Worm (Caenorhabditis elegans) whole organism, midembryonic: ENCODE data around the gene F27C8.2.

ENCODE experiments used
- T22C8.4 ChIP-seq: fragments of 200-800 bp; sonication (Bioruptor generic); IDR thresholded peaks from 2 replicates; pipeline ENCODE4 v1.3.6; 2022; ENCODE audit warnings: missing genetic modification characterization, missing compliant biosample characterization
- cog-1 ChIP-seq: sonication (generic microtip); optimal IDR thresholded peaks from 2 replicates; lab custom pipeline; 2016; ENCODE audit warnings: missing genetic modification characterization, missing compliant biosample characterization
- flt-1 ChIP-seq: fragments of 200-800 bp; sonication (Bioruptor generic); IDR thresholded peaks from 2 replicates; pipeline ENCODE4 v1.3.6; 2022; ENCODE audit warnings: missing genetic modification characterization, missing compliant biosample characterization
- klf-2 ChIP-seq: fragments of 200-800 bp; sonication (Bioruptor generic); conservative IDR thresholded peaks from 2 replicates; pipeline ENCODE4 v1.3.6; 2022; ENCODE audit warnings: missing genetic modification reagents, missing genetic modification characterization, missing compliant biosample characterization
- med-1 ChIP-seq: sonication (generic microtip); optimal IDR thresholded peaks from 2 replicates; lab custom pipeline; 2017; ENCODE audit warnings: missing genetic modification characterization, mild to moderate bottlenecking, missing compliant biosample characterization, antibody characterized with exemption, missing genetic modification reagents; ENCODE audit not compliant: insufficient read depth
- ref-1 ChIP-seq: fragments of 200-800 bp; sonication (Bioruptor generic); conservative IDR thresholded peaks from 2 replicates; pipeline ENCODE4 v1.3.6; 2022; ENCODE audit warnings: missing genetic modification reagents, missing genetic modification characterization, missing compliant biosample characterization
- tab-1 ChIP-seq: fragments of 200-800 bp; sonication (Bioruptor generic); IDR thresholded peaks from 2 replicates; pipeline ENCODE4 v1.3.6; 2022; ENCODE audit warnings: missing genetic modification characterization, missing compliant biosample characterization
- ztf-23 ChIP-seq: fragments of 200-800 bp; sonication (Bioruptor generic); IDR thresholded peaks from 2 replicates; pipeline ENCODE4 v1.3.6; 2022; ENCODE audit warnings: missing genetic modification reagents, missing genetic modification characterization, missing compliant biosample characterization
- ztf-29 ChIP-seq: fragments of 200-800 bp; sonication (Bioruptor generic); IDR thresholded peaks from 2 replicates; pipeline ENCODE4 v1.3.6; 2022; ENCODE audit warnings: missing genetic modification reagents, missing genetic modification characterization, missing compliant biosample characterization

Gene F27C8.2

ce11 chrIV:9622272-9622671 lies 26.1 kb downstream of the F27C8.2 start, which contains the start of gene W09C2.7:
TSS of gene W09C2.7 (minus strand) at chrIV:9622372.
- TF ChIP-seq klf-2 (GFP tag; lab: Robert Waterston, UW), result no peak
- no peak for TF ChIP-seq cog-1 (tag; lab: Kevin White, UChicago)
- TF ChIP-seq tab-1 (GFP tag; lab: Robert Waterston, UW), result no peak
- TF ChIP-seq T22C8.4 (GFP tag; lab: Robert Waterston, UW), result no peak
- no peak for TF ChIP-seq ref-1 (GFP tag; lab: Robert Waterston, UW)
- TF ChIP-seq med-1 (GFP tag; lab: Kevin White, UChicago), result no peak
- no peak for TF ChIP-seq flt-1
- TF ChIP-seq ztf-29 (GFP tag; lab: Robert Waterston, UW), result no peak
- no peak for TF ChIP-seq ztf-23 (GFP tag; lab: Robert Waterston, UW)

- TF ChIP-seq T22C8.4 (GFP tag; lab: Robert Waterston, UW) (no peak), flt-1 (no peak), med-1 (GFP tag; lab: Kevin White, UChicago) (no peak), ref-1 (GFP tag; lab: Robert Waterston, UW) (no peak), tab-1 (GFP tag; lab: Robert Waterston, UW) (no peak), ztf-29 (GFP tag; lab: Robert Waterston, UW) (no peak), cog-1 (tag; lab: Kevin White, UChicago) (no peak), ztf-23 (GFP tag; lab: Robert Waterston, UW) (no peak), klf-2 (GFP tag; lab: Robert Waterston, UW) (no peak)
These were observed 27.1 kb downstream of the F27C8.2 start, which contains the start of gene W09C2.9 for ce11 chrIV:9623269-9623668. TSS of gene W09C2.9 (minus strand) at chrIV:9623369.

ce11 chrIV:9624275-9624674 lies 28.1 kb downstream of the F27C8.2 start, which contains the start of gene W09C2.8:
TSS of gene W09C2.8 (minus strand) at chrIV:9624375.
- TF ChIP-seq tab-1 (GFP tag; lab: Robert Waterston, UW) (no peak), klf-2 (GFP tag; lab: Robert Waterston, UW) (no peak), flt-1 (no peak), cog-1 (tag; lab: Kevin White, UChicago) (no peak), med-1 (GFP tag; lab: Kevin White, UChicago) (no peak), ztf-23 (GFP tag; lab: Robert Waterston, UW) (no peak), T22C8.4 (GFP tag; lab: Robert Waterston, UW) (no peak), ztf-29 (GFP tag; lab: Robert Waterston, UW) (no peak), ref-1 (GFP tag; lab: Robert Waterston, UW) (no peak)

- TF ChIP-seq ref-1 (GFP tag; lab: Robert Waterston, UW) (no peak), ztf-23 (GFP tag; lab: Robert Waterston, UW) (no peak), flt-1 (no peak), T22C8.4 (GFP tag; lab: Robert Waterston, UW) (no peak), klf-2 (GFP tag; lab: Robert Waterston, UW) (no peak), tab-1 (GFP tag; lab: Robert Waterston, UW) (no peak), ztf-29 (GFP tag; lab: Robert Waterston, UW) (no peak), cog-1 (tag; lab: Kevin White, UChicago) (no peak)
These were observed 28.8 kb downstream of the F27C8.2 start, which contains the start of gene W09C2.10 for ce11 chrIV:9624977-9625376. TSS of gene W09C2.10 (minus strand) at chrIV:9625077.

- TF ChIP-seq ztf-23 (GFP tag; lab: Robert Waterston, UW), result no peak
- no peak for TF ChIP-seq T22C8.4 (GFP tag; lab: Robert Waterston, UW)
- TF ChIP-seq ref-1 (GFP tag; lab: Robert Waterston, UW), result no peak
These were observed 29.7 kb downstream of the F27C8.2 start for ce11 chrIV:9625829-9626228.

ce11 chrIV:9627033-9627432 lies 30.9 kb downstream of the F27C8.2 start:
- TF ChIP-seq flt-1 (no peak), ztf-29 (GFP tag; lab: Robert Waterston, UW) (no peak), T22C8.4 (GFP tag; lab: Robert Waterston, UW) (no peak), med-1 (GFP tag; lab: Kevin White, UChicago) (no peak), ref-1 (GFP tag; lab: Robert Waterston, UW) (no peak), klf-2 (GFP tag; lab: Robert Waterston, UW) (no peak), ztf-23 (GFP tag; lab: Robert Waterston, UW) (no peak), tab-1 (GFP tag; lab: Robert Waterston, UW) (no peak), cog-1 (tag; lab: Kevin White, UChicago) (no peak)

- TF ChIP-seq cog-1 (tag; lab: Kevin White, UChicago), result no peak
- no peak for TF ChIP-seq ztf-23 (GFP tag; lab: Robert Waterston, UW)
- no peak for TF ChIP-seq med-1 (GFP tag; lab: Kevin White, UChicago)
- no peak for TF ChIP-seq T22C8.4 (GFP tag; lab: Robert Waterston, UW)
- TF ChIP-seq ref-1 (GFP tag; lab: Robert Waterston, UW), result no peak
- TF ChIP-seq tab-1 (GFP tag; lab: Robert Waterston, UW), result no peak
- TF ChIP-seq ztf-29 (GFP tag; lab: Robert Waterston, UW), result no peak
- TF ChIP-seq klf-2 (GFP tag; lab: Robert Waterston, UW), result no peak
- no peak for TF ChIP-seq flt-1
These were observed 35.4 kb downstream of the F27C8.2 start for ce11 chrIV:9631579-9631978.

ce11 chrIV:9632094-9632493 lies 35.9 kb downstream of the F27C8.2 start:
- TF ChIP-seq ref-1 (GFP tag; lab: Robert Waterston, UW), result no peak
- TF ChIP-seq cog-1 (tag; lab: Kevin White, UChicago), result no peak
- TF ChIP-seq klf-2 (GFP tag; lab: Robert Waterston, UW), result no peak
- no peak for TF ChIP-seq ztf-23 (GFP tag; lab: Robert Waterston, UW)
- no peak for TF ChIP-seq tab-1 (GFP tag; lab: Robert Waterston, UW)
- no peak for TF ChIP-seq med-1 (GFP tag; lab: Kevin White, UChicago)
- no peak for TF ChIP-seq flt-1
- no peak for TF ChIP-seq ztf-29 (GFP tag; lab: Robert Waterston, UW)
- TF ChIP-seq T22C8.4 (GFP tag; lab: Robert Waterston, UW), result no peak

- no peak for TF ChIP-seq ref-1 (GFP tag; lab: Robert Waterston, UW)
- TF ChIP-seq cog-1 (tag; lab: Kevin White, UChicago), result no peak
These were observed 36.9 kb downstream of the F27C8.2 start for ce11 chrIV:9632966-9633494.
